Worm (Caenorhabditis elegans) whole organism, young adult: ENCODE results near the gene ZK892.4.

ENCODE experiments used
- Y53F4B.3 ChIP-seq: fragments of 200-800 bp; sonication (Bioruptor generic); IDR thresholded peaks from 2 replicates; pipeline ENCODE4 v1.3.6; 2022; ENCODE audit warnings: missing genetic modification reagents, missing genetic modification characterization, missing compliant biosample characterization
- hrde-1 ChIP-seq: sonication (generic microtip); optimal IDR thresholded peaks from 2 replicates; lab custom pipeline; 2016; ENCODE audit warnings: missing genetic modification characterization, mild to moderate bottlenecking, missing compliant biosample characterization, moderate library complexity, missing genotype, missing genetic modification reagents, borderline replicate concordance
- nfya-1 ChIP-seq: sonication (generic microtip); optimal IDR thresholded peaks from 2 replicates; lab custom pipeline; 2017; ENCODE audit warnings: antibody characterized with exemption, missing compliant biosample characterization, missing genetic modification characterization, borderline replicate concordance; ENCODE audit not compliant: insufficient read depth

DNA sequence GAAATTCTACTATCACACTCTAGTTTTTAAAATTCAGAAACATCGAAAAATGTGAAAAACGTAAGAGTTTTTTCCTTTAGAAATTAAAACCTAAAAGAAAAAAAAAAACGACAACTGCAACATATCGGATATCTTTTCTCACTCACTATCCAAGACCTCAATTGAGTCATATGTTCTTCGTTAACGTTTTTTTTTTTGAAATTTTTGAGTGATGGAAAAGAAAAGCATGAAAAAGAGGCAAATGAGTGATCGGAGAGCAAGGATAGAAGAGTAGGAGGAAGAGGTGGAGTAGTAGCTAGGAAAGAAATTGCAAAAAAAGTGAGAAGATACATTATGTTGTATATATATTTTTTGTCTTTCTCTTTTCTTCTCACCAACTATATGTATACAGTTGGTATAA, 16.8 kb upstream of the ZK892.4 start:
- no peak for TF ChIP-seq Y53F4B.3 (GFP tag; lab: Robert Waterston, UW)
- no peak for TF ChIP-seq hrde-1
- no peak for TF ChIP-seq nfya-1 (tag; lab: Kevin White, UChicago)
